Fruit fly (Drosophila melanogaster) whole organism, embryonic: ENCODE measurements around the gene HipHop.
A peak's percentile ranks its signal among the peaks of the same experiment; 100 is the strongest.

Experiments
- ATbp ChIP-seq: fragments of 200-800 bp; sonication (Bioruptor generic); optimal IDR thresholded peaks from 2 replicates; lab custom pipeline; 2017; ENCODE audit warnings: missing biosample characterization, mild to moderate bottlenecking, missing genetic modification characterization, missing genetic modification reagents
- Antp ChIP-seq: fragments of 200-800 bp; sonication (Bioruptor generic); optimal IDR thresholded peaks from 3 replicates; lab custom pipeline; 2016; ENCODE audit warnings: missing biosample characterization, missing genetic modification characterization
- Atf6 ChIP-seq: fragments of 200-800 bp; sonication (Bioruptor generic); IDR thresholded peaks from 2 replicates; pipeline ENCODE4 v1.3.6; 2022; ENCODE audit warnings: missing biosample characterization, missing genetic modification characterization
- CG10366 ChIP-seq: fragments of 200-800 bp; sonication (Bioruptor generic); IDR thresholded peaks from 2 replicates; pipeline ENCODE4 v1.3.6; 2022; ENCODE audit warnings: missing biosample characterization, missing genetic modification characterization
- CG12236 ChIP-seq: fragments of 200-800 bp; sonication (Bioruptor generic); optimal IDR thresholded peaks from 2 replicates; lab custom pipeline; 2016; ENCODE audit warnings: missing biosample characterization, missing genetic modification characterization
- CG13775 ChIP-seq: fragments of 200-800 bp; sonication (Bioruptor generic); optimal IDR thresholded peaks from 3 replicates; lab custom pipeline; 2017; ENCODE audit warnings: missing biosample characterization, mild to moderate bottlenecking, missing genetic modification characterization
- CG14441 ChIP-seq: fragments of 200-800 bp; sonication (Bioruptor generic); IDR thresholded peaks from 2 replicates; pipeline ENCODE4 v1.3.6; 2022; ENCODE audit warnings: missing biosample characterization, missing genetic modification characterization
- CG15073 ChIP-seq: fragments of 200-800 bp; sonication (Bioruptor generic); optimal IDR thresholded peaks from 2 replicates; lab custom pipeline; 2016; ENCODE audit warnings: missing biosample characterization, missing genetic modification characterization
- CG1603 ChIP-seq: fragments of 200-800 bp; sonication (Bioruptor generic); optimal IDR thresholded peaks from 2 replicates; lab custom pipeline; 2019; ENCODE audit warnings: missing biosample characterization, mild to moderate bottlenecking, missing genetic modification characterization, moderate library complexity
- CG16779 ChIP-seq: fragments of 200-800 bp; sonication (Bioruptor generic); IDR thresholded peaks from 2 replicates; pipeline ENCODE4 v1.3.6; 2022; ENCODE audit warnings: missing biosample characterization, missing genetic modification characterization
- CG2120 ChIP-seq: fragments of 200-800 bp; sonication (Bioruptor generic); optimal IDR thresholded peaks from 3 replicates; lab custom pipeline; 2016; ENCODE audit warnings: missing biosample characterization, missing genetic modification characterization
- CG33557 ChIP-seq: fragments of 200-800 bp; sonication (Bioruptor generic); optimal IDR thresholded peaks from 2 replicates; lab custom pipeline; 2019; ENCODE audit warnings: missing biosample characterization, mild to moderate bottlenecking, missing genetic modification characterization, moderate library complexity
- CG3726 ChIP-seq: fragments of 200-800 bp; sonication (Bioruptor generic); IDR thresholded peaks from 3 replicates; pipeline ENCODE4, ENCODE4 v1.3.6; 2022; ENCODE audit warnings: missing biosample characterization, missing genetic modification characterization
- CG4360 ChIP-seq: fragments of 200-800 bp; sonication (Bioruptor generic); IDR thresholded peaks from 2 replicates; pipeline ENCODE4 v1.3.6; 2022; ENCODE audit warnings: missing biosample characterization, missing genetic modification characterization
- CG4404 ChIP-seq: fragments of 200-800 bp; sonication (Bioruptor generic); IDR thresholded peaks from 2 replicates; pipeline ENCODE4 v1.3.6; 2022; ENCODE audit warnings: missing biosample characterization, missing genetic modification characterization
- CG5245 ChIP-seq: fragments of 200-800 bp; sonication (Bioruptor generic); optimal IDR thresholded peaks from 3 replicates; lab custom pipeline; 2016; ENCODE audit warnings: missing biosample characterization, missing genetic modification characterization
- CG6654 ChIP-seq: fragments of 200-800 bp; sonication (Bioruptor generic); optimal IDR thresholded peaks from 2 replicates; lab custom pipeline; 2017; ENCODE audit warnings: missing biosample characterization, mild to moderate bottlenecking, missing genetic modification characterization
- CG7786 ChIP-seq: fragments of 200-800 bp; sonication (Bioruptor generic); optimal IDR thresholded peaks from 2 replicates; lab custom pipeline; 2016; ENCODE audit warnings: missing biosample characterization, missing genetic modification characterization
- CG8765 ChIP-seq: fragments of 200-800 bp; sonication (Bioruptor generic); IDR thresholded peaks from 2 replicates; pipeline ENCODE4 v1.3.6; 2022; ENCODE audit warnings: missing biosample characterization, missing genetic modification characterization
- Dll ChIP-seq: fragments of 200-800 bp; sonication (Bioruptor generic); IDR thresholded peaks from 4 replicates; pipeline ENCODE4 v1.3.6; 2022; ENCODE audit warnings: missing biosample characterization, missing genetic modification characterization; ENCODE audit not compliant: partially characterized antibody
- Hey ChIP-seq: fragments of 200-800 bp; sonication (Bioruptor generic); optimal IDR thresholded peaks from 3 replicates; lab custom pipeline; 2018; ENCODE audit warnings: missing biosample characterization, mild to moderate bottlenecking, missing genetic modification characterization
- Hmr ChIP-seq: fragments of 200-800 bp; sonication (Bioruptor generic); optimal IDR thresholded peaks from 3 replicates; lab custom pipeline; 2017; ENCODE audit warnings: mild to moderate bottlenecking, missing biosample characterization, missing genetic modification reagents, missing genetic modification characterization
- Lpt ChIP-seq: fragments of >200 bp; optimal IDR thresholded peaks from 2 replicates; lab custom pipeline; 2018; ENCODE audit warnings: missing biosample characterization, missing genetic modification characterization
- Mad ChIP-seq: fragments of 200-800 bp; sonication (Bioruptor generic); optimal IDR thresholded peaks from 2 replicates; lab custom pipeline; 2016; ENCODE audit warnings: missing biosample characterization, missing genetic modification characterization
- Spps ChIP-seq: fragments of 200-800 bp; sonication (Bioruptor generic); optimal IDR thresholded peaks from 2 replicates; lab custom pipeline; 2018; ENCODE audit warnings: missing biosample characterization, mild to moderate bottlenecking, missing genetic modification characterization
- Sry-δ ChIP-seq: fragments of 200-800 bp; sonication (Bioruptor generic); optimal IDR thresholded peaks from 2 replicates; lab custom pipeline; 2016; ENCODE audit warnings: missing biosample characterization, missing genetic modification characterization
- TFAM ChIP-seq: fragments of 200-800 bp; sonication (Bioruptor generic); optimal IDR thresholded peaks from 2 replicates; lab custom pipeline; 2017; ENCODE audit warnings: missing biosample characterization, missing genetic modification characterization, inconsistent platforms
- Trl ChIP-seq, 3 experiments: fragments of >200 bp in 2 of 3; fragments of 200-800 bp in 1 of 3; sonication (Bioruptor generic) in 1 of 3; optimal IDR thresholded peaks; 2 replicates in 1 of 3; 3 replicates in 2 of 3; lab custom pipeline; 2016 to 2017; ENCODE audit warnings: missing biosample characterization in 1 of 3, missing genetic modification characterization in 1 of 3
- ab ChIP-seq: fragments of 200-800 bp; sonication (Bioruptor generic); optimal IDR thresholded peaks from 2 replicates; lab custom pipeline; 2016; ENCODE audit warnings: missing biosample characterization, missing genetic modification characterization
- bab2 ChIP-seq: fragments of 200-800 bp; sonication (Bioruptor generic); optimal IDR thresholded peaks from 2 replicates; lab custom pipeline; 2016; ENCODE audit warnings: missing biosample characterization, missing genetic modification characterization
- bsh ChIP-seq, 2 experiments: fragments of 200-800 bp; sonication (Bioruptor generic); optimal IDR thresholded peaks; 2 replicates each; lab custom pipeline; 2017 to 2018; ENCODE audit warnings: mild to moderate bottlenecking in 2 of 2, missing biosample characterization in 2 of 2, missing genetic modification characterization in 2 of 2, moderate library complexity in 1 of 2
- cad ChIP-seq: fragments of >200 bp; optimal IDR thresholded peaks from 2 replicates; lab custom pipeline; 2017; ENCODE audit warnings: missing biosample characterization, missing genetic modification characterization
- cato ChIP-seq: fragments of 200-800 bp; sonication (Bioruptor generic); optimal IDR thresholded peaks from 2 replicates; lab custom pipeline; 2016; ENCODE audit warnings: missing biosample characterization, missing genetic modification characterization, borderline replicate concordance
- chn ChIP-seq: fragments of 200-800 bp; sonication (Bioruptor generic); optimal IDR thresholded peaks from 2 replicates; lab custom pipeline; 2016; ENCODE audit warnings: missing biosample characterization, missing genetic modification characterization
- cwo ChIP-seq: fragments of 200-800 bp; sonication (Bioruptor generic); optimal IDR thresholded peaks from 3 replicates; lab custom pipeline; 2017; ENCODE audit warnings: missing biosample characterization, missing genetic modification characterization, mild to moderate bottlenecking, moderate library complexity, missing genetic modification reagents
- dimm ChIP-seq: fragments of 200-800 bp; sonication (Bioruptor generic); IDR thresholded peaks from 2 replicates; pipeline ENCODE4 v1.3.6; 2022; ENCODE audit warnings: missing biosample characterization, missing genetic modification characterization
- disco-r ChIP-seq: fragments of 200-800 bp; sonication (Bioruptor generic); optimal IDR thresholded peaks from 2 replicates; lab custom pipeline; 2016; ENCODE audit warnings: missing biosample characterization, missing genetic modification characterization
- dpn ChIP-seq, 2 experiments: fragments of 200-800 bp; sonication (Bioruptor generic); optimal IDR thresholded peaks; 3 replicates each; lab custom pipeline; 2016; ENCODE audit warnings: missing biosample characterization in 2 of 2, missing genetic modification characterization in 2 of 2
- gro ChIP-seq: fragments of 200-800 bp; sonication (Bioruptor generic); optimal IDR thresholded peaks from 2 replicates; lab custom pipeline; 2016; ENCODE audit warnings: missing biosample characterization, missing genetic modification characterization
- insv ChIP-seq, 2 experiments: fragments of 200-800 bp; sonication (Bioruptor generic); optimal IDR thresholded peaks; 3 replicates each; lab custom pipeline; 2016 to 2018; ENCODE audit warnings: missing biosample characterization in 2 of 2, missing genetic modification characterization in 2 of 2
- lab ChIP-seq: fragments of 200-800 bp; sonication (Bioruptor generic); optimal IDR thresholded peaks from 3 replicates; lab custom pipeline; 2017; ENCODE audit warnings: missing biosample characterization, missing genetic modification characterization, mild to moderate bottlenecking, moderate library complexity, missing genetic modification reagents
- pan ChIP-seq, 4 experiments: fragments of >200 bp in 3 of 4; fragments of 200-800 bp in 1 of 4; sonication (Bioruptor generic) in 1 of 4; optimal IDR thresholded peaks in 3 of 4; IDR thresholded peaks in 1 of 4; 2 replicates each; pipeline versions ENCODE4 v1.3.6 to Lab custom; 2017 to 2022; ENCODE audit warnings: missing biosample characterization in 2 of 4, missing genetic modification characterization in 2 of 4, mixed read lengths in 1 of 4
- repo ChIP-seq: fragments of 200-800 bp; sonication (Bioruptor generic); optimal IDR thresholded peaks from 2 replicates; lab custom pipeline; 2016; ENCODE audit warnings: missing biosample characterization, missing genetic modification characterization
- shn ChIP-seq: fragments of 200-800 bp; sonication (Bioruptor generic); optimal IDR thresholded peaks from 3 replicates; lab custom pipeline; 2016; ENCODE audit warnings: missing biosample characterization, missing genetic modification characterization
- slp2 ChIP-seq: fragments of 200-800 bp; sonication (Bioruptor generic); optimal IDR thresholded peaks from 2 replicates; lab custom pipeline; 2016; ENCODE audit warnings: missing biosample characterization, missing genetic modification characterization
- tap ChIP-seq: fragments of 200-800 bp; optimal IDR thresholded peaks from 3 replicates; lab custom pipeline; 2019; ENCODE audit warnings: missing biosample characterization, mild to moderate bottlenecking, missing genetic modification characterization, moderate library complexity
- tll ChIP-seq, 2 experiments: fragments of 200-800 bp in 1 of 2; fragments of >200 bp in 1 of 2; sonication (Bioruptor generic) in 1 of 2; optimal IDR thresholded peaks; 2 replicates each; lab custom pipeline; 2017 to 2019; ENCODE audit warnings: missing biosample characterization in 2 of 2, missing genetic modification characterization in 2 of 2, mild to moderate bottlenecking in 1 of 2, moderate library complexity in 1 of 2
- usp ChIP-seq: fragments of >200 bp; optimal IDR thresholded peaks from 2 replicates; lab custom pipeline; 2017; ENCODE audit warnings: missing biosample characterization, missing genetic modification characterization
- vvl ChIP-seq: fragments of 200-800 bp; sonication (Bioruptor generic); IDR thresholded peaks from 2 replicates; pipeline ENCODE4 v1.3.6; 2022; ENCODE audit warnings: missing biosample characterization, missing genetic modification characterization

Gene HipHop

dm6 chr3L:18813963-18814647 is 6.9 kb upstream of the HipHop start (continued):
- peak; percentile 88 for TF ChIP-seq lab (GFP tag; lab: Kevin White, UChicago)
- no peak for TF ChIP-seq Dll (GFP tag; lab: Robert Waterston, UW)
- peak; percentile 42 for TF ChIP-seq slp2
- TF ChIP-seq CG7786 (GFP tag; lab: Kevin White, UChicago) = peak; percentile 19
- no peak for TF ChIP-seq dimm (GFP tag; lab: Robert Waterston, UW)
- TF ChIP-seq bsh (GFP tag; optimal IDR thresholded peaks at IDR 0.05; lab: Kevin White, UChicago) = peak in 1 of 2 experiments; percentile 77
- peak in 1 of 2 experiments; percentile 30 for TF ChIP-seq tll (GFP tag; optimal IDR thresholded peaks at IDR 0.05; lab: Kevin White, UChicago)
- no peak for TF ChIP-seq Mad (GFP tag; lab: Kevin White, UChicago)
- no peak for TF ChIP-seq CG1603 (tag; lab: Kevin White, UChicago)
- TF ChIP-seq CG2120 (GFP tag; lab: Kevin White, UChicago) = peak; percentile 53
- peak in 1 of 2 experiments; percentile 32 for TF ChIP-seq insv (GFP tag; optimal IDR thresholded peaks at IDR 0.05; lab: Kevin White, UChicago)
- no peak; the same call in 2 of the 3 replicates for TF ChIP-seq CG3726 (GFP tag; lab: Robert Waterston, UW)
- TF ChIP-seq cato (GFP tag; lab: Kevin White, UChicago) = peak; percentile 9
- peak; percentile 79 for TF ChIP-seq CG14441
- TF ChIP-seq Hmr (GFP tag; lab: Kevin White, UChicago) = peak; percentile 83
- TF ChIP-seq Atf6 (GFP tag; lab: Robert Waterston, UW) = peak; percentile 62
- TF ChIP-seq disco-r (GFP tag; lab: Kevin White, UChicago) = peak; percentile 49
- TF ChIP-seq CG12236 = peak; percentile 48
- peak; percentile 32 for TF ChIP-seq Sry-δ (GFP tag; lab: Kevin White, UChicago)
- TF ChIP-seq cad (GFP tag; lab: Kevin White, UChicago) = no peak
- TF ChIP-seq CG10366 (GFP tag; lab: Robert Waterston, UW) = no peak
- TF ChIP-seq CG15073 (GFP tag; lab: Kevin White, UChicago) = no peak
- TF ChIP-seq CG5245 (GFP tag; lab: Kevin White, UChicago) = peak; percentile 38
- peak; percentile 3 for TF ChIP-seq CG33557 (GFP tag; lab: Kevin White, UChicago)
- peak in 1 of 2 experiments; percentile 30 for TF ChIP-seq Trl (optimal IDR thresholded peaks at IDR 0.05; lab: Kevin White, UChicago)
- peak; percentile 78 for TF ChIP-seq Trl (GFP tag; optimal IDR thresholded peaks at IDR 0.05; lab: Kevin White, UChicago)
- TF ChIP-seq ab = no peak
- TF ChIP-seq repo (GFP tag; lab: Kevin White, UChicago) = peak; percentile 68
- no peak for TF ChIP-seq CG6654
- TF ChIP-seq tap (tag; lab: Kevin White, UChicago) = peak; percentile 51
- peak; percentile 79 for TF ChIP-seq CG4360 (GFP tag; lab: Robert Waterston, UW)
- TF ChIP-seq bab2 (GFP tag; lab: Kevin White, UChicago) = peak; percentile 67
- TF ChIP-seq ATbp = peak; percentile 91
- TF ChIP-seq Antp (GFP tag; lab: Kevin White, UChicago) = no peak
- no peak for TF ChIP-seq TFAM (GFP tag; lab: Kevin White, UChicago)
- TF ChIP-seq CG16779 = peak; percentile 34; the same call in 1 of the 2 replicates
- no peak for TF ChIP-seq Lpt (GFP tag; lab: Kevin White, UChicago)
- TF ChIP-seq shn (GFP tag; lab: Kevin White, UChicago) = no peak
- no peak for TF ChIP-seq usp (GFP tag; lab: Kevin White, UChicago)
- TF ChIP-seq gro = peak; percentile 70
- peak; percentile 89 for TF ChIP-seq cwo (GFP tag; lab: Kevin White, UChicago)
- TF ChIP-seq pan (optimal IDR thresholded peaks at IDR 0.05; lab: Kevin White, UChicago) = no peak
- peak in 1 of 2 experiments; percentile 82 for TF ChIP-seq pan (GFP tag; optimal IDR thresholded peaks at IDR 0.05 in 1 of 2, IDR thresholded peaks at IDR 0.05 in 1 of 2)
- TF ChIP-seq chn (GFP tag; lab: Kevin White, UChicago) = no peak
- TF ChIP-seq vvl = peak; percentile 47; the same call in 1 of the 2 replicates
- no peak for TF ChIP-seq CG4404 (GFP tag; lab: Robert Waterston, UW)
- peak; percentile 28 to 59 for TF ChIP-seq dpn (GFP tag; optimal IDR thresholded peaks at IDR 0.05; lab: Kevin White, UChicago)
- TF ChIP-seq CG13775 (GFP tag; lab: Kevin White, UChicago) = no peak
- TF ChIP-seq Hey (tag; lab: Kevin White, UChicago) = peak; percentile 99
- no peak for TF ChIP-seq CG8765 (GFP tag; lab: Robert Waterston, UW)
- TF ChIP-seq Spps (tag; lab: Kevin White, UChicago) = peak; percentile 18
